Fruit fly (Drosophila melanogaster) whole organism, embryonic: ENCODE results near the gene rdog.

ENCODE experiments used
- Abd-B ChIP-seq: fragments of 200-800 bp; sonication (Bioruptor generic); optimal IDR thresholded peaks from 2 replicates; lab custom pipeline; 2018; ENCODE audit warnings: missing biosample characterization, mild to moderate bottlenecking, missing genetic modification characterization, moderate library complexity
- Atf-2 ChIP-seq: fragments of 200-800 bp; sonication (Bioruptor generic); optimal IDR thresholded peaks from 2 replicates; lab custom pipeline; 2016; ENCODE audit warnings: missing biosample characterization, missing genetic modification characterization
- C15 ChIP-seq: fragments of 200-800 bp; sonication (Bioruptor generic); IDR thresholded peaks from 3 replicates; pipeline ENCODE4 v1.3.6; 2022; ENCODE audit warnings: missing biosample characterization, missing genetic modification characterization
- CG1024 ChIP-seq: fragments of 200-800 bp; sonication (Bioruptor generic); IDR thresholded peaks from 2 replicates; pipeline ENCODE4 v1.3.6; 2022; ENCODE audit warnings: missing biosample characterization, missing genetic modification characterization
- CG11085 ChIP-seq: fragments of 200-800 bp; sonication (Bioruptor generic); IDR thresholded peaks from 2 replicates; pipeline ENCODE4 v1.3.6; 2022; ENCODE audit warnings: missing biosample characterization, missing genetic modification characterization
- CG11695 ChIP-seq: fragments of 200-800 bp; sonication (Bioruptor generic); IDR thresholded peaks from 3 replicates; pipeline ENCODE4 v1.3.6; 2022; ENCODE audit warnings: missing biosample characterization, missing genetic modification characterization
- CG12219 ChIP-seq: fragments of 200-800 bp; sonication (Bioruptor generic); optimal IDR thresholded peaks from 3 replicates; lab custom pipeline; 2018; ENCODE audit warnings: missing biosample characterization, mild to moderate bottlenecking, missing genetic modification characterization
- CG1233 ChIP-seq: fragments of 200-800 bp; sonication (Bioruptor generic); optimal IDR thresholded peaks from 4 replicates; lab custom pipeline; 2018; ENCODE audit warnings: missing biosample characterization, mild to moderate bottlenecking, missing genetic modification characterization
- CG12391 ChIP-seq: fragments of 200-800 bp; sonication (Bioruptor generic); optimal IDR thresholded peaks from 3 replicates; lab custom pipeline; 2018; ENCODE audit warnings: missing biosample characterization, mild to moderate bottlenecking, missing genetic modification characterization, moderate library complexity
- CG12659 ChIP-seq: fragments of 200-800 bp; sonication (Bioruptor generic); optimal IDR thresholded peaks from 3 replicates; lab custom pipeline; 2017; ENCODE audit warnings: mild to moderate bottlenecking, missing biosample characterization, missing genetic modification reagents, missing genetic modification characterization
- CG12769 ChIP-seq: fragments of 200-800 bp; sonication (Bioruptor generic); optimal IDR thresholded peaks from 2 replicates; lab custom pipeline; 2019; ENCODE audit warnings: missing biosample characterization, mild to moderate bottlenecking, missing genetic modification characterization, moderate library complexity
- CG13123 ChIP-seq: fragments of 200-800 bp; sonication (Bioruptor generic); optimal IDR thresholded peaks from 2 replicates; lab custom pipeline; 2016; ENCODE audit warnings: missing biosample characterization, missing genetic modification characterization
- CG15011 ChIP-seq: fragments of 200-800 bp; sonication (Bioruptor generic); optimal IDR thresholded peaks from 3 replicates; lab custom pipeline; 2018; ENCODE audit warnings: missing biosample characterization, mild to moderate bottlenecking, missing genetic modification characterization
- CG15479 ChIP-seq: fragments of 200-800 bp; sonication (Bioruptor generic); optimal IDR thresholded peaks from 3 replicates; lab custom pipeline; 2019; ENCODE audit warnings: missing biosample characterization, mild to moderate bottlenecking, missing genetic modification characterization, moderate library complexity
- CG16813 ChIP-seq: fragments of 200-800 bp; sonication (Bioruptor generic); IDR thresholded peaks from 3 replicates; pipeline ENCODE4 v1.3.6; 2022; ENCODE audit warnings: missing biosample characterization, missing genetic modification characterization; ENCODE audit not compliant: partially characterized antibody
- CG17359 ChIP-seq: fragments of 200-800 bp; sonication (Bioruptor generic); optimal IDR thresholded peaks from 3 replicates; lab custom pipeline; 2018; ENCODE audit warnings: missing biosample characterization, mild to moderate bottlenecking, missing genetic modification characterization, moderate library complexity
- CG17361 ChIP-seq: fragments of 200-800 bp; sonication (Bioruptor generic); IDR thresholded peaks from 3 replicates; pipeline ENCODE4 v1.3.6; 2022; ENCODE audit warnings: missing biosample characterization, missing genetic modification characterization
- CG18476 ChIP-seq: fragments of 200-800 bp; sonication (Bioruptor generic); optimal IDR thresholded peaks from 2 replicates; lab custom pipeline; 2016; ENCODE audit warnings: missing biosample characterization, mild to moderate bottlenecking, missing genetic modification characterization
- CG2120 ChIP-seq: fragments of 200-800 bp; sonication (Bioruptor generic); optimal IDR thresholded peaks from 3 replicates; lab custom pipeline; 2016; ENCODE audit warnings: missing biosample characterization, missing genetic modification characterization
- CG2199 ChIP-seq: fragments of 200-800 bp; sonication (Bioruptor generic); IDR thresholded peaks from 3 replicates; pipeline ENCODE4 v1.3.6; 2022; ENCODE audit warnings: missing biosample characterization, missing genetic modification characterization
- CG2889 ChIP-seq: fragments of 200-800 bp; sonication (Bioruptor generic); IDR thresholded peaks from 3 replicates; pipeline ENCODE4 v1.3.6; 2022; ENCODE audit warnings: missing biosample characterization, missing genetic modification characterization
- CG31388 ChIP-seq: fragments of 200-800 bp; sonication (Bioruptor generic); optimal IDR thresholded peaks from 2 replicates; lab custom pipeline; 2016; ENCODE audit warnings: missing biosample characterization, missing genetic modification characterization
- CG3281 ChIP-seq: fragments of 200-800 bp; sonication (Bioruptor generic); optimal IDR thresholded peaks from 3 replicates; lab custom pipeline; 2017; ENCODE audit warnings: missing biosample characterization, mild to moderate bottlenecking, missing genetic modification characterization
- CG34224 ChIP-seq: fragments of 200-800 bp; sonication (Bioruptor generic); IDR thresholded peaks from 3 replicates; pipeline ENCODE4 v1.3.6; 2022; ENCODE audit warnings: missing biosample characterization, missing genetic modification characterization; ENCODE audit not compliant: partially characterized antibody
- CG4282 ChIP-seq: fragments of 200-800 bp; sonication (Bioruptor generic); optimal IDR thresholded peaks from 2 replicates; lab custom pipeline; 2016; ENCODE audit warnings: missing biosample characterization, missing genetic modification characterization
- CG7556 ChIP-seq: fragments of 200-800 bp; sonication (Bioruptor generic); optimal IDR thresholded peaks from 2 replicates; lab custom pipeline; 2017; ENCODE audit warnings: missing biosample characterization, mild to moderate bottlenecking, missing genetic modification characterization
- CG9876 ChIP-seq: fragments of 200-800 bp; sonication (Bioruptor generic); optimal IDR thresholded peaks from 2 replicates; lab custom pipeline; 2016; ENCODE audit warnings: missing biosample characterization, missing genetic modification characterization
- Ets65A ChIP-seq: fragments of 200-800 bp; sonication (Bioruptor generic); peaks from one replicate; lab custom pipeline; 2016; ENCODE audit warnings: missing biosample characterization, missing genetic modification characterization
- HLH54F ChIP-seq: fragments of 200-800 bp; sonication (Bioruptor generic); optimal IDR thresholded peaks from 3 replicates; lab custom pipeline; 2016; ENCODE audit warnings: missing biosample characterization, missing genetic modification characterization
- MBD-R2 ChIP-seq: fragments of 200-800 bp; sonication (Bioruptor generic); IDR thresholded peaks from 2 replicates; pipeline ENCODE4 v1.3.6; 2022; ENCODE audit warnings: missing biosample characterization, missing genetic modification characterization
- NFAT ChIP-seq: fragments of 200-800 bp; sonication (Bioruptor generic); IDR thresholded peaks from 2 replicates; pipeline ENCODE4 v1.3.6; 2022; ENCODE audit warnings: missing biosample characterization, missing genetic modification characterization
- Ravus ChIP-seq: fragments of 200-800 bp; sonication (Bioruptor generic); IDR thresholded peaks from 2 replicates; pipeline ENCODE4 v1.3.6; 2022; ENCODE audit warnings: missing biosample characterization, missing genetic modification characterization
- Sry-β ChIP-seq: fragments of 200-800 bp; sonication (Bioruptor generic); optimal IDR thresholded peaks from 2 replicates; lab custom pipeline; 2018; ENCODE audit warnings: missing biosample characterization, mild to moderate bottlenecking, missing genetic modification characterization, moderate library complexity
- Taf1 ChIP-seq: fragments of 200-800 bp; sonication (Bioruptor generic); IDR thresholded peaks from 2 replicates; pipeline ENCODE4 v1.3.6; 2022; ENCODE audit warnings: missing biosample characterization, missing genetic modification characterization
- YL-1 ChIP-seq: fragments of 200-800 bp; sonication (Bioruptor generic); optimal IDR thresholded peaks from 3 replicates; lab custom pipeline; 2017; ENCODE audit warnings: missing biosample characterization, mild to moderate bottlenecking, missing genetic modification characterization
- az2 ChIP-seq: fragments of 200-800 bp; sonication (Bioruptor generic); optimal IDR thresholded peaks from 3 replicates; lab custom pipeline; 2016; ENCODE audit warnings: missing biosample characterization, missing genetic modification characterization
- chif ChIP-seq, 2 experiments: fragments of 200-800 bp; sonication (Bioruptor generic); optimal IDR thresholded peaks; 3 replicates each; lab custom pipeline; 2016; ENCODE audit warnings: missing biosample characterization in 2 of 2, missing genetic modification characterization in 2 of 2
- chm ChIP-seq: fragments of 200-800 bp; sonication (Bioruptor generic); IDR thresholded peaks from 2 replicates; pipeline ENCODE4 v1.3.6; 2022; ENCODE audit warnings: missing biosample characterization, missing genetic modification characterization
- croc ChIP-seq: fragments of 200-800 bp; sonication (Bioruptor generic); conservative IDR thresholded peaks from 3 replicates; pipeline ENCODE4 v1.3.6; 2022; ENCODE audit warnings: missing biosample characterization, missing genetic modification characterization
- eyg ChIP-seq: fragments of 200-800 bp; sonication (Bioruptor generic); optimal IDR thresholded peaks from 3 replicates; lab custom pipeline; 2016; ENCODE audit warnings: missing biosample characterization, missing genetic modification characterization
- fd3F ChIP-seq: fragments of 200-800 bp; sonication (Bioruptor generic); optimal IDR thresholded peaks from 2 replicates; lab custom pipeline; 2018; ENCODE audit warnings: missing biosample characterization, mild to moderate bottlenecking, missing genetic modification characterization, moderate library complexity
- ham ChIP-seq: fragments of 200-800 bp; sonication (Bioruptor generic); IDR thresholded peaks from 2 replicates; pipeline ENCODE4 v1.3.6; 2022; ENCODE audit warnings: missing biosample characterization, missing genetic modification characterization
- maf-S ChIP-seq: fragments of 200-800 bp; sonication (Bioruptor generic); optimal IDR thresholded peaks from 2 replicates; lab custom pipeline; 2016; ENCODE audit warnings: missing biosample characterization, missing genetic modification characterization
- ranshi ChIP-seq: fragments of 200-800 bp; sonication (Bioruptor generic); IDR thresholded peaks from 2 replicates; pipeline ENCODE4 v1.3.6; 2022; ENCODE audit warnings: missing biosample characterization, missing genetic modification characterization
- repo ChIP-seq: fragments of 200-800 bp; sonication (Bioruptor generic); optimal IDR thresholded peaks from 2 replicates; lab custom pipeline; 2016; ENCODE audit warnings: missing biosample characterization, missing genetic modification characterization
- rib ChIP-seq: fragments of 200-800 bp; sonication (Bioruptor generic); IDR thresholded peaks from 2 replicates; pipeline ENCODE4 v1.3.6; 2022; ENCODE audit warnings: missing biosample characterization, missing genetic modification characterization
- ro ChIP-seq: fragments of 200-800 bp; sonication (Bioruptor generic); IDR thresholded peaks from 2 replicates; pipeline ENCODE4 v1.3.6; 2022; ENCODE audit warnings: missing biosample characterization, missing genetic modification characterization
- seq ChIP-seq: fragments of 200-800 bp; sonication (Bioruptor generic); IDR thresholded peaks from 2 replicates; pipeline ENCODE4 v1.3.6; 2022; ENCODE audit warnings: missing biosample characterization, missing genetic modification characterization
- slp2 ChIP-seq: fragments of 200-800 bp; sonication (Bioruptor generic); optimal IDR thresholded peaks from 2 replicates; lab custom pipeline; 2016; ENCODE audit warnings: missing biosample characterization, missing genetic modification characterization
- sqz ChIP-seq: fragments of 200-800 bp; sonication (Bioruptor generic); optimal IDR thresholded peaks from 3 replicates; lab custom pipeline; 2018; ENCODE audit warnings: missing biosample characterization, mild to moderate bottlenecking, missing genetic modification characterization

rdog gene

DNA sequence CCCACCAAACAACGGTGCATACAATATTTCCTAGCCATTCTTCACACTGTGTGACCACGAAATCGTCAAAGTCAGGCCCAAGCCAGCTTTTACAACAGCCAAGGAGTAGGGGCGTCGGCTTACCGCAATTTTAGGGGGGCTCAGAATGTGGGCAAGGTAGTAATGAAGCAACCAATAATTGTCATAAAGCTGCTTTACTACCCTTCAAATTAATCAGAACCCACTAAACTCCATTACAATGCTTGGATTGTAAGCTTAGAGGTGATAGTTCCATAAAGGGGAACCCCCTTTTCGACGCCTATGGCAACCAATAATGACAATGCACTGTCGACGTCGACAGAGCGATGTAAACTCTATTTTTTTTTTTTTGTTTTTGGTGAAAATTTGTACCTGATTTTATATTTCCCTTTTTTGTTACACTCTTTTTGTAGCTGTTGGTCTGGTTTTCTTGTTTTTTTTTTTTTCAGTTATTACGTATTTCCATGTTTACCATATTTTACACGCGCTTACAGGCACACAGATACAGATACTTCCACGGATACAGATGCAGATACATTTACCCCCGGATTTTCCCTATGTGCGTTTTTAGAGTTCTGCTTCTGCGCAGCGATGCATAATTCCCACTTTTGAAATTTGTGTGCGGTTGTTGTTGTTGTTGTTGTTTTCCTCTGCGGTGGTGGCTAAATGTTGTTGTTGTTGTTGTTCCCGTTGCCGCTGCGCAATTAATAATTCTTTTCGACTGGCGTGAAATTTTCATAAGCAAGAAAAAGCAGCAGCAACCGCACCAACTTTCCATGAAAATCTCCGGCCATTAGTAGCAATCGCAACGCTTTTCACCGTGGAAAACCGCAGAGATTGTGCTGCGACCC is 46.9 kb downstream of the rdog start (continued):
- no peak for TF ChIP-seq Taf1 (GFP tag; lab: Robert Waterston, UW)
- peak; percentile 17 for TF ChIP-seq fd3F (GFP tag; lab: Kevin White, UChicago)
- TF ChIP-seq CG17361 (GFP tag; lab: Robert Waterston, UW): peak; percentile 87
- TF ChIP-seq CG2199 (GFP tag; lab: Robert Waterston, UW): peak; percentile 76; the same call in 2 of the 3 replicates
- peak; percentile 84 for TF ChIP-seq sqz (GFP tag; lab: Kevin White, UChicago)
- peak; percentile 77 for TF ChIP-seq CG12391
- TF ChIP-seq YL-1 (GFP tag; lab: Kevin White, UChicago): no peak
- peak; percentile 78 for TF ChIP-seq croc (GFP tag; lab: Robert Waterston, UW)
- no peak for TF ChIP-seq CG4282 (GFP tag; lab: Kevin White, UChicago)
- peak; percentile 61 for TF ChIP-seq Atf-2 (GFP tag; lab: Kevin White, UChicago)
- TF ChIP-seq ro (GFP tag; lab: Robert Waterston, UW): peak; percentile 59
- TF ChIP-seq CG12219 (GFP tag; lab: Kevin White, UChicago): peak; percentile 80
- no peak for TF ChIP-seq NFAT (GFP tag; lab: Robert Waterston, UW)
- peak; percentile 71 for TF ChIP-seq CG12769 (tag; lab: Kevin White, UChicago)
- peak; percentile 44; the same call in 1 of the 2 replicates for TF ChIP-seq seq
- TF ChIP-seq eyg (GFP tag; lab: Kevin White, UChicago): peak; percentile 60
- TF ChIP-seq CG9876 (GFP tag; lab: Kevin White, UChicago): peak; percentile 64
- no peak for TF ChIP-seq C15 (GFP tag; lab: Robert Waterston, UW)
- TF ChIP-seq CG15479 (GFP tag; lab: Kevin White, UChicago): no peak
- no peak for TF ChIP-seq Sry-β (GFP tag; lab: Kevin White, UChicago)
- peak; percentile 25 for TF ChIP-seq HLH54F
- TF ChIP-seq CG11085: no peak
- TF ChIP-seq CG12659 (GFP tag; lab: Kevin White, UChicago): peak; percentile 63
- no peak for TF ChIP-seq Ravus
- peak; percentile 68 for TF ChIP-seq CG1233
- TF ChIP-seq repo (GFP tag; lab: Kevin White, UChicago): peak; percentile 66
- TF ChIP-seq slp2: peak; percentile 55
- peak; percentile 72 for TF ChIP-seq maf-S (GFP tag; lab: Kevin White, UChicago)
- TF ChIP-seq CG2120 (GFP tag; lab: Kevin White, UChicago): peak; percentile 15
- peak; percentile 30 for TF ChIP-seq CG31388 (GFP tag; lab: Kevin White, UChicago)
- no peak for TF ChIP-seq CG16813 (GFP tag; lab: Robert Waterston, UW)
- no peak for TF ChIP-seq ham
- TF ChIP-seq CG7556: peak; percentile 72
- peak; percentile 75 for TF ChIP-seq Abd-B (GFP tag; lab: Kevin White, UChicago)
- TF ChIP-seq CG15011: peak; percentile 10
- peak; percentile 92 for TF ChIP-seq Ets65A (GFP tag; lab: Kevin White, UChicago)
- TF ChIP-seq CG11695 (GFP tag; lab: Robert Waterston, UW): peak; percentile 65; the same call in 2 of the 3 replicates
- peak; percentile 52 to 76 for TF ChIP-seq chif (GFP tag; optimal IDR thresholded peaks at IDR 0.05; lab: Kevin White, UChicago)
- peak; percentile 31 for TF ChIP-seq CG3281
- peak; percentile 72; the same call in 1 of the 2 replicates for TF ChIP-seq ranshi (GFP tag; lab: Robert Waterston, UW)
- TF ChIP-seq MBD-R2 (GFP tag; lab: Robert Waterston, UW): no peak
- no peak for TF ChIP-seq CG2889 (GFP tag; lab: Robert Waterston, UW)
- peak; percentile 60 for TF ChIP-seq CG18476 (GFP tag; lab: Kevin White, UChicago)
- peak; percentile 38 for TF ChIP-seq CG13123 (GFP tag; lab: Kevin White, UChicago)
- peak; percentile 78 for TF ChIP-seq az2 (GFP tag; lab: Kevin White, UChicago)
- peak; percentile 57; the same call in 1 of the 2 replicates for TF ChIP-seq CG1024 (GFP tag; lab: Robert Waterston, UW)
- no peak for TF ChIP-seq CG34224 (GFP tag; lab: Robert Waterston, UW)
- no peak for TF ChIP-seq rib
- peak; percentile 85 for TF ChIP-seq CG17359
- peak; percentile 75; the same call in 1 of the 2 replicates for TF ChIP-seq chm
